Worm (Caenorhabditis elegans) whole organism, early embryonic: ENCODE results near the gene gnrr-5.

Experiments used
- F13C5.2 ChIP-seq: sonication (generic microtip); optimal IDR thresholded peaks from 2 replicates; lab custom pipeline; 2017; ENCODE audit warnings: mild to moderate bottlenecking, missing genetic modification characterization, inconsistent platforms, missing compliant biosample characterization
- ama-1 ChIP-seq: fragments of 150-350 bp; optimal IDR thresholded peaks from 2 replicates; lab custom pipeline; 2014
- scrt-1 ChIP-seq: fragments of 200-800 bp; sonication (Bioruptor generic); IDR thresholded peaks from 2 replicates; pipeline ENCODE4 v1.3.6; 2022; ENCODE audit warnings: missing genetic modification characterization, missing compliant biosample characterization
- sea-1 ChIP-seq: fragments of 200-800 bp; sonication (Bioruptor generic); conservative IDR thresholded peaks from 2 replicates; pipeline ENCODE4 v1.3.6; 2022; ENCODE audit warnings: missing genetic modification characterization, missing compliant biosample characterization
- tbx-11 ChIP-seq: fragments of 200-800 bp; sonication (Bioruptor generic); IDR thresholded peaks from 2 replicates; pipeline ENCODE4 v1.3.6; 2022; ENCODE audit warnings: missing genetic modification characterization, missing compliant biosample characterization

- no peak for TF ChIP-seq ama-1 (lab: Kevin White, UChicago)
- TF ChIP-seq scrt-1 (GFP tag; lab: Robert Waterston, UW) = no peak
- no peak for TF ChIP-seq F13C5.2
- TF ChIP-seq sea-1 (GFP tag; lab: Robert Waterston, UW) = no peak
- no peak for TF ChIP-seq tbx-11 (GFP tag; lab: Robert Waterston, UW)
Measured at ce11 chrV:4442749-4443381, 11.7 kb downstream of the gnrr-5 start, which contains the start of gene rft-1.
